Fruit fly (Drosophila melanogaster) Kc167 (cell line): ENCODE results near the gene odd.

Experiments used
- Myc ChIP-seq: fragments of >200 bp; optimal IDR thresholded peaks from 2 replicates; lab custom pipeline; 2017; ENCODE audit warnings: missing external identifiers
- Sin3A ChIP-seq: fragments of >200 bp; optimal IDR thresholded peaks from 2 replicates; lab custom pipeline; 2018; ENCODE audit warnings: missing external identifiers
- insv ChIP-seq: fragments of >200 bp; optimal IDR thresholded peaks from 3 replicates; lab custom pipeline; 2018; ENCODE audit warnings: missing external identifiers
- psq ChIP-seq: fragments of >200 bp; optimal IDR thresholded peaks from 2 replicates; lab custom pipeline; 2017; ENCODE audit warnings: missing external identifiers

DNA sequence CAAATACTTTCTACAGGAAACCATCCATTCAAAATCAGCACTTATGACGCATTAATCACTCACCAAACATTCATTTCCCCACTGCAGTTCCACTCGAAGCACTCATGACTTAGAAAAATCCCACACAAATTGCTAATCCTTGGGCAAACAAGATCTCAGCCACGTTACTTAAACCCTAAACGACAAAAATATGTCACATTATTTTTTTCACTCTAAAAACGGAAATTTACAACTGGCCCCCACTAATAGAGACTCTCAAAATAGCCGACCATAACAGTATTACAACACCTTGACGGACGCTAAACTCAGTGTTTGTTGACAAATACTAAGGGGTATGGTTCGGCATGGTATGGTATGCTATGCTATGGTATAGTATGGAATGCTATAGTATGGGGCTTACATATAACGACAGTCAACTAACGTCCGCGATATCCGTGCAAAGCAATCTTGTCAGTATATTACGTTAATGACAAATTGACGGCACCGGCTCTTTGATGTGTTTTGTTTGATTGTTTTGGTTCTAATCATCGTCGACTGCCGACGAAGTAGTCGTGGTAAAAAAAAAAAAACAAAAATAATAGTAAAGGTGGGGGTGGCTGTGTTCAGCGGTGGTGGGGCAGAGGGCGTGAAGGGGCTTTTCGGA lies 33.9 kb downstream of the odd start:
- TF ChIP-seq Myc (lab: Kevin White, UChicago) (no peak), Sin3A (lab: Kevin White, UChicago) (no peak), insv (no peak), psq (lab: Kevin White, UChicago) (no peak)
